Worm (Caenorhabditis elegans): ENCODE data around the gene F56C4.4.

- TF ChIP-seq unc-62 (GFP tag; optimal IDR thresholded peaks at IDR 0.05) (no peak), ZK546.5 (tag; optimal IDR thresholded peaks at IDR 0.05) (no peak), ztf-4 (tag; optimal IDR thresholded peaks at IDR 0.05) (no peak), mbf-1 (tag; optimal IDR thresholded peaks at IDR 0.05) (no peak), nhr-25 (tag; optimal IDR thresholded peaks at IDR 0.05) (no peak), snpc-4 (tag; optimal IDR thresholded peaks at IDR 0.05) (no peak), nhr-11 (tag; optimal IDR thresholded peaks at IDR 0.05) (no peak), aly-2 (tag; optimal IDR thresholded peaks at IDR 0.05) (no peak), crh-2 (tag; optimal IDR thresholded peaks at IDR 0.05) (no peak)
These were observed 40.4 kb downstream of the F56C4.4 start, which contains the start of the genes C43F9.5 and nkb-2 for ce11 chrIV:10590649-10591048.
